Fruit fly (Drosophila melanogaster) whole organism, embryonic: ENCODE measurements around the gene Syx8.
A peak's percentile ranks its signal among the peaks of the same experiment; 100 is the strongest.

Experiments used
- BtbVII ChIP-seq: fragments of 200-800 bp; sonication (Bioruptor generic); optimal IDR thresholded peaks from 3 replicates; lab custom pipeline; 2017; ENCODE audit warnings: missing biosample characterization, mild to moderate bottlenecking, missing genetic modification characterization
- CG10959 ChIP-seq: fragments of 200-800 bp; sonication (Bioruptor generic); IDR thresholded peaks from 2 replicates; pipeline ENCODE4 v1.3.6; 2022; ENCODE audit warnings: missing biosample characterization, missing genetic modification characterization
- CG11504 ChIP-seq: fragments of 200-800 bp; sonication (Bioruptor generic); optimal IDR thresholded peaks from 3 replicates; lab custom pipeline; 2019; ENCODE audit warnings: missing biosample characterization, mild to moderate bottlenecking, missing genetic modification characterization, moderate library complexity
- CG11696 ChIP-seq: fragments of 200-800 bp; sonication (Bioruptor generic); IDR thresholded peaks from 2 replicates; pipeline ENCODE4 v1.3.6; 2022; ENCODE audit warnings: missing biosample characterization, missing genetic modification characterization
- CG1233 ChIP-seq: fragments of 200-800 bp; sonication (Bioruptor generic); optimal IDR thresholded peaks from 4 replicates; lab custom pipeline; 2018; ENCODE audit warnings: missing biosample characterization, mild to moderate bottlenecking, missing genetic modification characterization
- CG13775 ChIP-seq: fragments of 200-800 bp; sonication (Bioruptor generic); optimal IDR thresholded peaks from 3 replicates; lab custom pipeline; 2017; ENCODE audit warnings: missing biosample characterization, mild to moderate bottlenecking, missing genetic modification characterization
- CG15696 ChIP-seq: fragments of 200-800 bp; sonication (Bioruptor generic); optimal IDR thresholded peaks from 2 replicates; lab custom pipeline; 2019; ENCODE audit warnings: missing biosample characterization, mild to moderate bottlenecking, missing genetic modification characterization, moderate library complexity
- CG17612 ChIP-seq: fragments of 200-800 bp; sonication (Bioruptor generic); IDR thresholded peaks from 2 replicates; pipeline ENCODE4 v1.3.6; 2022; ENCODE audit warnings: missing biosample characterization, missing genetic modification characterization
- CG17829 ChIP-seq: fragments of 200-800 bp; optimal IDR thresholded peaks from 2 replicates; lab custom pipeline; 2019; ENCODE audit warnings: missing biosample characterization, mild to moderate bottlenecking, missing genetic modification characterization, moderate library complexity
- CG17912 ChIP-seq: fragments of 200-800 bp; sonication (Bioruptor generic); optimal IDR thresholded peaks from 2 replicates; lab custom pipeline; 2018; ENCODE audit warnings: missing biosample characterization, mild to moderate bottlenecking, missing genetic modification characterization
- CG1832 ChIP-seq: fragments of 200-800 bp; sonication (Bioruptor generic); optimal IDR thresholded peaks from 2 replicates; lab custom pipeline; 2017; ENCODE audit warnings: missing biosample characterization, mild to moderate bottlenecking, missing genetic modification characterization, inconsistent platforms
- CG31365 ChIP-seq: fragments of 200-800 bp; sonication (Bioruptor generic); optimal IDR thresholded peaks from 2 replicates; lab custom pipeline; 2018; ENCODE audit warnings: missing biosample characterization, mild to moderate bottlenecking, missing genetic modification characterization
- CG33557 ChIP-seq: fragments of 200-800 bp; sonication (Bioruptor generic); optimal IDR thresholded peaks from 2 replicates; lab custom pipeline; 2019; ENCODE audit warnings: missing biosample characterization, mild to moderate bottlenecking, missing genetic modification characterization, moderate library complexity
- CG5180 ChIP-seq: fragments of 200-800 bp; sonication (Bioruptor generic); optimal IDR thresholded peaks from 3 replicates; lab custom pipeline; 2017; ENCODE audit warnings: missing biosample characterization, missing genetic modification characterization, mild to moderate bottlenecking, moderate library complexity, missing genetic modification reagents
- CG5953 ChIP-seq: fragments of 200-800 bp; sonication (Bioruptor generic); IDR thresholded peaks from 2 replicates; pipeline ENCODE4 v1.3.6; 2022; ENCODE audit warnings: missing biosample characterization, missing genetic modification characterization
- CG6254 ChIP-seq: fragments of 200-800 bp; sonication (Bioruptor generic); optimal IDR thresholded peaks from 3 replicates; lab custom pipeline; 2017; ENCODE audit warnings: mild to moderate bottlenecking, missing biosample characterization, missing genetic modification reagents, missing genetic modification characterization
- CG6765 ChIP-seq: fragments of 200-800 bp; sonication (Bioruptor generic); optimal IDR thresholded peaks from 3 replicates; lab custom pipeline; 2017; ENCODE audit warnings: missing biosample characterization, mild to moderate bottlenecking, missing genetic modification characterization
- CG6813 ChIP-seq: fragments of 200-800 bp; sonication (Bioruptor generic); optimal IDR thresholded peaks from 2 replicates; lab custom pipeline; 2017; ENCODE audit warnings: missing biosample characterization, missing genetic modification characterization, mild to moderate bottlenecking, moderate library complexity, missing genetic modification reagents
- CG8089 ChIP-seq: fragments of 200-800 bp; sonication (Bioruptor generic); optimal IDR thresholded peaks from 3 replicates; lab custom pipeline; 2016; ENCODE audit warnings: missing biosample characterization, missing genetic modification characterization
- CG8359 ChIP-seq: fragments of 200-800 bp; sonication (Bioruptor generic); optimal IDR thresholded peaks from 2 replicates; lab custom pipeline; 2017; ENCODE audit warnings: missing biosample characterization, mild to moderate bottlenecking, missing genetic modification characterization, borderline replicate concordance
- Drgx ChIP-seq: fragments of 200-800 bp; sonication (Bioruptor generic); IDR thresholded peaks from 2 replicates; pipeline ENCODE4 v1.3.6; 2022; ENCODE audit warnings: missing biosample characterization, missing genetic modification characterization
- Gsc ChIP-seq: fragments of 200-800 bp; sonication (Bioruptor generic); IDR thresholded peaks from 2 replicates; pipeline ENCODE4 v1.3.6; 2022; ENCODE audit warnings: missing biosample characterization, missing genetic modification characterization
- Hey ChIP-seq: fragments of 200-800 bp; sonication (Bioruptor generic); optimal IDR thresholded peaks from 3 replicates; lab custom pipeline; 2018; ENCODE audit warnings: missing biosample characterization, mild to moderate bottlenecking, missing genetic modification characterization
- Myb ChIP-seq: fragments of 200-800 bp; sonication (Bioruptor generic); optimal IDR thresholded peaks from 2 replicates; lab custom pipeline; 2016; ENCODE audit warnings: missing biosample characterization, missing genetic modification characterization
- Nf-YC ChIP-seq: fragments of 200-800 bp; optimal IDR thresholded peaks from 3 replicates; lab custom pipeline; 2019; ENCODE audit warnings: missing biosample characterization, mild to moderate bottlenecking, missing genetic modification characterization, moderate library complexity
- Oli ChIP-seq: fragments of 200-800 bp; sonication (Bioruptor generic); optimal IDR thresholded peaks from 2 replicates; lab custom pipeline; 2018; ENCODE audit warnings: missing biosample characterization, mild to moderate bottlenecking, missing genetic modification characterization, moderate library complexity
- Pdp1 ChIP-seq, 2 experiments: fragments of 200-800 bp; sonication (Bioruptor generic); optimal IDR thresholded peaks; 3 replicates each; lab custom pipeline; 2016; ENCODE audit warnings: missing biosample characterization in 2 of 2, missing genetic modification characterization in 2 of 2, mild to moderate bottlenecking in 1 of 2, moderate library complexity in 1 of 2
- Poxn ChIP-seq: fragments of 200-800 bp; sonication (Bioruptor generic); IDR thresholded peaks from 2 replicates; pipeline ENCODE4 v1.3.6; 2022; ENCODE audit warnings: missing biosample characterization, missing genetic modification characterization
- Sin3A ChIP-seq: fragments of >200 bp; optimal IDR thresholded peaks from 2 replicates; lab custom pipeline; 2018
- abd-A ChIP-seq: fragments of 200-800 bp; sonication (Bioruptor generic); optimal IDR thresholded peaks from 3 replicates; lab custom pipeline; 2019; ENCODE audit warnings: missing biosample characterization, mild to moderate bottlenecking, missing genetic modification characterization, moderate library complexity
- az2 ChIP-seq: fragments of 200-800 bp; sonication (Bioruptor generic); optimal IDR thresholded peaks from 3 replicates; lab custom pipeline; 2016; ENCODE audit warnings: missing biosample characterization, missing genetic modification characterization
- bab2 ChIP-seq: fragments of 200-800 bp; sonication (Bioruptor generic); optimal IDR thresholded peaks from 2 replicates; lab custom pipeline; 2016; ENCODE audit warnings: missing biosample characterization, missing genetic modification characterization
- bowl ChIP-seq: fragments of 200-800 bp; sonication (Bioruptor generic); IDR thresholded peaks from 2 replicates; pipeline ENCODE4 v1.3.6; 2022; ENCODE audit warnings: missing biosample characterization, missing genetic modification characterization
- cas ChIP-seq: fragments of 200-800 bp; sonication (Bioruptor generic); IDR thresholded peaks from 2 replicates; pipeline ENCODE4 v1.3.6; 2022; ENCODE audit warnings: missing biosample characterization, missing genetic modification characterization
- caup ChIP-seq: fragments of 200-800 bp; sonication (Bioruptor generic); optimal IDR thresholded peaks from 3 replicates; lab custom pipeline; 2017; ENCODE audit warnings: missing biosample characterization, mild to moderate bottlenecking, missing genetic modification characterization, moderate library complexity; ENCODE audit not compliant: severe bottlenecking
- fd96Cb ChIP-seq: fragments of 200-800 bp; sonication (Bioruptor generic); optimal IDR thresholded peaks from 2 replicates; lab custom pipeline; 2018; ENCODE audit warnings: missing biosample characterization, mild to moderate bottlenecking, missing genetic modification characterization, moderate library complexity
- gem ChIP-seq: fragments of 200-800 bp; sonication (Bioruptor generic); optimal IDR thresholded peaks from 2 replicates; lab custom pipeline; 2019; ENCODE audit warnings: missing biosample characterization, mild to moderate bottlenecking, missing genetic modification characterization, moderate library complexity
- her ChIP-seq: fragments of 200-800 bp; sonication (Bioruptor generic); optimal IDR thresholded peaks from 2 replicates; lab custom pipeline; 2016; ENCODE audit warnings: missing biosample characterization, missing genetic modification characterization
- insv ChIP-seq, 2 experiments: fragments of 200-800 bp; sonication (Bioruptor generic); optimal IDR thresholded peaks; 3 replicates each; lab custom pipeline; 2016 to 2018; ENCODE audit warnings: missing biosample characterization in 2 of 2, missing genetic modification characterization in 2 of 2
- klu ChIP-seq: fragments of 200-800 bp; sonication (Bioruptor generic); IDR thresholded peaks from 2 replicates; pipeline ENCODE4 v1.3.6; 2022; ENCODE audit warnings: missing biosample characterization, missing genetic modification characterization
- lov ChIP-seq, 2 experiments: fragments of 200-800 bp in 1 of 2; fragments of >200 bp in 1 of 2; sonication (Bioruptor generic) in 1 of 2; IDR thresholded peaks in 1 of 2; optimal IDR thresholded peaks in 1 of 2; 2 replicates in 1 of 2; 3 replicates in 1 of 2; pipeline versions ENCODE4 v1.3.6 to Lab custom; 2017 to 2022; ENCODE audit warnings: missing biosample characterization in 1 of 2, missing genetic modification characterization in 1 of 2
- mirr ChIP-seq: fragments of 200-800 bp; sonication (Bioruptor generic); optimal IDR thresholded peaks from 3 replicates; lab custom pipeline; 2018; ENCODE audit warnings: missing biosample characterization, mild to moderate bottlenecking, missing genetic modification characterization
- pnt ChIP-seq: fragments of 200-800 bp; sonication (Bioruptor generic); optimal IDR thresholded peaks from 3 replicates; lab custom pipeline; 2016; ENCODE audit warnings: missing biosample characterization, missing genetic modification characterization
- sens ChIP-seq: fragments of 200-800 bp; sonication (Bioruptor generic); peaks from one replicate; lab custom pipeline; 2016; ENCODE audit warnings: missing biosample characterization, missing genetic modification characterization
- wor ChIP-seq: fragments of 200-800 bp; sonication (Bioruptor generic); IDR thresholded peaks from 2 replicates; pipeline ENCODE4 v1.3.6; 2022; ENCODE audit warnings: missing biosample characterization, missing genetic modification characterization
- zfh1 ChIP-seq: fragments of 200-800 bp; sonication (Bioruptor generic); IDR thresholded peaks from 3 replicates; pipeline ENCODE4 v1.3.6; 2022; ENCODE audit warnings: missing biosample characterization, missing genetic modification characterization

Syx8 gene

dm6 chr3L:16572208-16572607, 14.6 kb downstream of the Syx8 start (continued):
- no peak for TF ChIP-seq CG6813 (GFP tag; lab: Kevin White, UChicago)
- no peak for TF ChIP-seq Gsc (GFP tag; lab: Robert Waterston, UW)
- no peak for TF ChIP-seq CG17612 (GFP tag; lab: Robert Waterston, UW)
- TF ChIP-seq BtbVII (GFP tag; lab: Kevin White, UChicago) = peak; percentile 37

dm6 chr3L:16571739-16572063, 15.2 kb downstream of the Syx8 start:
- TF ChIP-seq abd-A = no peak
- peak in 1 of 2 experiments; percentile 71 for TF ChIP-seq Pdp1 (GFP tag; optimal IDR thresholded peaks at IDR 0.05; lab: Kevin White, UChicago)
- TF ChIP-seq Sin3A (lab: Kevin White, UChicago) = no peak
- TF ChIP-seq CG15696 (tag; lab: Kevin White, UChicago) = no peak
- no peak for TF ChIP-seq CG5180 (GFP tag; lab: Kevin White, UChicago)
- TF ChIP-seq pnt (GFP tag; lab: Kevin White, UChicago) = no peak
- TF ChIP-seq az2 = no peak
- TF ChIP-seq CG10959 (GFP tag; lab: Robert Waterston, UW) = no peak
- no peak for TF ChIP-seq Poxn (GFP tag; lab: Robert Waterston, UW)
- TF ChIP-seq bab2 = no peak
- no peak for TF ChIP-seq CG8089 (GFP tag; lab: Kevin White, UChicago)
- peak; percentile 9 for TF ChIP-seq CG11504 (tag; lab: Kevin White, UChicago)
- no peak for TF ChIP-seq fd96Cb (tag; lab: Kevin White, UChicago)
- TF ChIP-seq zfh1 (GFP tag; lab: Robert Waterston, UW) = 0 out of 3 replicates have a peak, but pooled peaks have one; percentile 0
- TF ChIP-seq sens (GFP tag; lab: Kevin White, UChicago) = peak; percentile 54

DNA sequence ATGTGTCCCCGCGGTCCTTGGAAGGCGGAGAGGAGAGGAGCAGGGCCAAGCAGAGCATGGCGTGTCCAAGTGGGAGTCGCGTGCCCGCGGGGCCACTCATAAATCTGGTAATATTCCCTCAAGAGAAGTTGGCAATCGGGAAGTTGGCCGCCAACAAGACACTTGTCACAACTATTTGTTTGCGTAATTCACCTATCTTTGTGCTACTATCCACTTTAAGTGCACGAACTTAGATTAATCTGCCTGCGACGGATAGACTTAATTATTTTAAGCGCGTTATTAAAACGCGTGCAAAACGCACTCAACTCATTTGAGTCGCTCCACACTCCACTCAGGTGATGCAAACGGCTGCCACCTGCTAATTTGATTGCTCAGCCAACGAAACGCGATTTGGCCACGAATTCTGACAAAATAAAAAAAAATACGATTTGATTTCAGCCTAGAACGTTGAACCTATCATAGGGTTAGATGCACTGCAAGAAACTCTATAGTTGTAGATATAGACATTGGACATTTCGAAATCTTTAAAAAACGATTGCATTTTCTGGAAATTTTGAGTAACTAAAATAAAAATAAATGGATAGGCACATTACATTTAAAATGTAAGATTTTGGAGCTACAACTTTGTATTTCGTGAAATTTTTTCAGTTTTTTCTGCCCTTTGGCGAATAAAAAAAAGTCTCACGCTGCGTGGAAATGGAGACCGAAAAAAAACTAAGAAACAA, 15.7 kb downstream of the Syx8 start:
- TF ChIP-seq gem (peak; percentile 77), CG17912 (GFP tag; lab: Kevin White, UChicago) (no peak), CG6765 (GFP tag; lab: Kevin White, UChicago) (peak; percentile 50), CG1832 (GFP tag; lab: Kevin White, UChicago) (no peak), Oli (tag; lab: Kevin White, UChicago) (peak; percentile 47), CG8359 (peak; percentile 93), lov (optimal IDR thresholded peaks at IDR 0.05; lab: Kevin White, UChicago) (no peak), lov (GFP tag; IDR thresholded peaks at IDR 0.05; lab: Robert Waterston, UW) (0 out of 3 replicates have a peak, but pooled peaks have one; percentile 38), CG5953 (no peak), CG33557 (GFP tag; lab: Kevin White, UChicago) (no peak), CG17829 (peak; percentile 27), wor (GFP tag; lab: Robert Waterston, UW) (no peak), Hey (tag; lab: Kevin White, UChicago) (no peak), Drgx (peak; percentile 36; the same call in 1 of the 2 replicates), mirr (GFP tag; lab: Kevin White, UChicago) (no peak), insv (GFP tag; optimal IDR thresholded peaks at IDR 0.05; lab: Kevin White, UChicago) (no peak), cas (GFP tag; lab: Robert Waterston, UW) (peak; percentile 55; the same call in 1 of the 2 replicates), CG6254 (GFP tag; lab: Kevin White, UChicago) (no peak), bowl (GFP tag; lab: Robert Waterston, UW) (no peak), sens (GFP tag; lab: Kevin White, UChicago) (peak; percentile 87), caup (peak; percentile 45), BtbVII (GFP tag; lab: Kevin White, UChicago) (peak; percentile 39), CG1233 (GFP tag; lab: Kevin White, UChicago) (peak; percentile 29), Myb (GFP tag; lab: Kevin White, UChicago) (peak; percentile 24), her (GFP tag; lab: Kevin White, UChicago) (peak; percentile 49), CG31365 (tag; lab: Kevin White, UChicago) (no peak), klu (0 out of 2 replicates have a peak, but pooled peaks have one; percentile 19), Nf-YC (tag; lab: Kevin White, UChicago) (peak; percentile 32), CG11696 (GFP tag; lab: Robert Waterston, UW) (peak; percentile 22; the same call in 1 of the 2 replicates), CG13775 (GFP tag; lab: Kevin White, UChicago) (peak; percentile 42)
